Worm (Caenorhabditis elegans) whole organism, L2 larva: ENCODE results near the gene F59F3.6.

ENCODE experiments used
- F13H6.1 ChIP-seq: sonication (generic microtip); optimal IDR thresholded peaks from 2 replicates; lab custom pipeline; 2016; ENCODE audit warnings: missing genetic modification characterization, missing compliant biosample characterization
- aly-2 ChIP-seq: fragments of 150-350 bp; optimal IDR thresholded peaks from 2 replicates; lab custom pipeline; 2014; ENCODE audit warnings: missing biosample characterization, missing genetic modification characterization
- crh-2 ChIP-seq: sonication (generic microtip); optimal IDR thresholded peaks from 2 replicates; lab custom pipeline; 2017; ENCODE audit warnings: missing biosample characterization, missing genetic modification characterization
- egl-27 ChIP-seq: sonication (generic microtip); optimal IDR thresholded peaks from 3 replicates; lab custom pipeline; 2017; ENCODE audit warnings: missing biosample characterization, missing genetic modification reagents, missing genetic modification characterization
- elt-3 ChIP-seq: sonication (generic microtip); optimal IDR thresholded peaks from 2 replicates; lab custom pipeline; 2017; ENCODE audit warnings: missing biosample characterization, missing genetic modification characterization
- lin-39 ChIP-seq: fragments of 150-350 bp; optimal IDR thresholded peaks from 2 replicates; lab custom pipeline; 2014; ENCODE audit warnings: missing biosample characterization, missing genetic modification reagents, missing genetic modification characterization
- lsy-2 ChIP-seq, 2 experiments: fragments of 150-350 bp in 1 of 2; sonication (generic microtip) in 1 of 2; optimal IDR thresholded peaks; 2 replicates each; lab custom pipeline; 2014 to 2017; ENCODE audit warnings: missing biosample characterization in 2 of 2, missing genetic modification characterization in 2 of 2
- mdl-1 ChIP-seq, 2 experiments: fragments of 150-350 bp in 1 of 2; sonication (generic microtip) in 1 of 2; optimal IDR thresholded peaks; 2 replicates each; lab custom pipeline; 2017; ENCODE audit warnings: missing biosample characterization in 2 of 2, missing genetic modification characterization in 2 of 2
- nhr-11 ChIP-seq: fragments of 150-350 bp; optimal IDR thresholded peaks from 2 replicates; lab custom pipeline; 2014; ENCODE audit warnings: missing biosample characterization, missing genetic modification characterization
- nhr-12 ChIP-seq: fragments of 150-350 bp; optimal IDR thresholded peaks from 2 replicates; lab custom pipeline; 2014; ENCODE audit warnings: missing biosample characterization, missing genetic modification characterization
- sma-3 ChIP-seq: sonication (generic microtip); optimal IDR thresholded peaks from 2 replicates; lab custom pipeline; 2016; ENCODE audit warnings: missing genetic modification reagents, missing genetic modification characterization, missing compliant biosample characterization
- ztf-11 ChIP-seq: sonication (generic microtip); optimal IDR thresholded peaks from 2 replicates; lab custom pipeline; 2017; ENCODE audit warnings: missing biosample characterization, missing genetic modification characterization
- ztf-4 ChIP-seq: fragments of 150-350 bp; optimal IDR thresholded peaks from 2 replicates; lab custom pipeline; 2014; ENCODE audit warnings: missing biosample characterization, missing genetic modification characterization

ce11 chrX:11016100-11016499, 17.0 kb upstream of the F59F3.6 start, which contains the start of gene egl-15:
- TF ChIP-seq nhr-11 (tag; lab: Kevin White, UChicago) (no peak), lsy-2 (tag; optimal IDR thresholded peaks at IDR 0.05; lab: Kevin White, UChicago) (no peak), lin-39 (tag; lab: Kevin White, UChicago) (no peak), elt-3 (tag; lab: Kevin White, UChicago) (no peak), sma-3 (GFP tag; lab: Kevin White, UChicago) (no peak), crh-2 (tag; lab: Kevin White, UChicago) (no peak), nhr-12 (tag; lab: Kevin White, UChicago) (no peak), egl-27 (tag; lab: Kevin White, UChicago) (no peak), ztf-4 (tag; lab: Kevin White, UChicago) (no peak), F13H6.1 (tag; lab: Kevin White, UChicago) (no peak), mdl-1 (tag; optimal IDR thresholded peaks at IDR 0.05; lab: Kevin White, UChicago) (no peak), ztf-11 (tag; lab: Kevin White, UChicago) (no peak), aly-2 (no peak)
